Worm (Caenorhabditis elegans) whole organism, L4 larva: ENCODE measurements around the gene eelo-2.

Experiments used
- duxl-1 ChIP-seq: sonication (generic microtip); optimal IDR thresholded peaks from 2 replicates; lab custom pipeline; 2016; ENCODE audit warnings: mild to moderate bottlenecking, missing genetic modification characterization, moderate library complexity, missing compliant biosample characterization; ENCODE audit not compliant: poor library complexity
- lim-7 ChIP-seq: fragments of 200-800 bp; sonication (Bioruptor generic); IDR thresholded peaks from 2 replicates; pipeline ENCODE4 v1.3.6; 2022; ENCODE audit warnings: missing genetic modification characterization, missing compliant biosample characterization
- lin-39 ChIP-seq: fragments of 150-350 bp; optimal IDR thresholded peaks from 2 replicates; lab custom pipeline; 2014; ENCODE audit warnings: missing biosample characterization, missing genetic modification reagents, missing genetic modification characterization
- mdl-1 ChIP-seq, 2 experiments: fragments of 150-350 bp in 1 of 2; sonication (generic microtip) in 1 of 2; optimal IDR thresholded peaks; 2 replicates each; lab custom pipeline; 2014 to 2017; ENCODE audit warnings: missing biosample characterization in 2 of 2, missing genetic modification characterization in 2 of 2

DNA sequence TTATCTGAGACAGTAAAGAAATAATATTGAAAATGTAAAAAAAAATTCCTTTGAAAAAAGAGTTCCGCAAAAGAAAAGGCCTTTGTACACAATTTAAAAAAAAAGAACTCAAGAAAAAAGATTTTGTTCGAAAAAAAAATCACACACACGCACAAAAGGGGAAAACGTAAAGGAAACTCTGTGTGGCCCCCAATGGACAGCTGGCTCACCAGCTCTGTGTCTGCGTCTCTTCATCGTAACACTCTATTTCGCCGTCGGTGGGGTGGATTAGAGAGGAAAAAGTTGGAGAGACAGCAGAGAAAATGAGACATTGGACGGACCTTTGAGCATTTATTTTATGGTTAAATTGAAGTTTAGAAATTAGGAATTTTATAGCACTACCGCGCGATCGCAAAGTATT, 34.9 kb upstream of the eelo-2 start:
- TF ChIP-seq lin-39 (tag; lab: Kevin White, UChicago) (no peak), lim-7 (GFP tag; lab: Robert Waterston, UW) (no peak), duxl-1 (tag; lab: Kevin White, UChicago) (no peak), mdl-1 (tag; optimal IDR thresholded peaks at IDR 0.05; lab: Kevin White, UChicago) (no peak)
